Fruit fly (Drosophila melanogaster) whole organism, prepupa: ENCODE measurements around the gene Bre1.

Experiments
- Blimp-1 ChIP-seq: fragments of 200-800 bp; sonication (Bioruptor generic); optimal IDR thresholded peaks from 3 replicates; lab custom pipeline; 2017; ENCODE audit warnings: missing biosample characterization, missing genetic modification characterization, mild to moderate bottlenecking, moderate library complexity, missing genetic modification reagents
- CG10631 ChIP-seq: fragments of 200-800 bp; sonication (Bioruptor generic); optimal IDR thresholded peaks from 2 replicates; lab custom pipeline; 2016; ENCODE audit warnings: missing biosample characterization, missing genetic modification characterization
- CG10669 ChIP-seq: fragments of 200-800 bp; sonication (Bioruptor generic); optimal IDR thresholded peaks from 3 replicates; lab custom pipeline; 2018; ENCODE audit warnings: missing biosample characterization, mild to moderate bottlenecking, missing genetic modification characterization, moderate library complexity
- CG11294 ChIP-seq: fragments of 200-800 bp; sonication (Bioruptor generic); IDR thresholded peaks from 2 replicates; pipeline ENCODE4 v1.3.6; 2022; ENCODE audit warnings: missing biosample characterization, missing genetic modification characterization
- CG11762 ChIP-seq: fragments of 200-800 bp; sonication (Bioruptor generic); optimal IDR thresholded peaks from 3 replicates; lab custom pipeline; 2016; ENCODE audit warnings: missing biosample characterization, missing genetic modification characterization; ENCODE audit not compliant: insufficient read depth
- CG11902 ChIP-seq: fragments of 200-800 bp; sonication (Bioruptor generic); optimal IDR thresholded peaks from 3 replicates; lab custom pipeline; 2016; ENCODE audit warnings: missing biosample characterization, missing genetic modification characterization
- CG15336 ChIP-seq: fragments of 200-800 bp; sonication (Bioruptor generic); IDR thresholded peaks from 2 replicates; pipeline ENCODE4 v1.3.6; 2022; ENCODE audit warnings: missing biosample characterization, missing genetic modification characterization
- CG1621 ChIP-seq: fragments of 200-800 bp; sonication (Bioruptor generic); optimal IDR thresholded peaks from 3 replicates; lab custom pipeline; 2018; ENCODE audit warnings: missing biosample characterization, mild to moderate bottlenecking, missing genetic modification characterization
- CG16779 ChIP-seq: fragments of 200-800 bp; sonication (Bioruptor generic); optimal IDR thresholded peaks from 3 replicates; lab custom pipeline; 2017; ENCODE audit warnings: missing biosample characterization, mild to moderate bottlenecking, missing genetic modification characterization
- CG3032 ChIP-seq: fragments of 200-800 bp; optimal IDR thresholded peaks from 2 replicates; lab custom pipeline; 2019; ENCODE audit warnings: missing biosample characterization, mild to moderate bottlenecking, missing genetic modification characterization, moderate library complexity
- CG31627 ChIP-seq: fragments of 200-800 bp; sonication (Bioruptor generic); optimal IDR thresholded peaks from 3 replicates; lab custom pipeline; 2016; ENCODE audit warnings: missing biosample characterization, missing genetic modification characterization
- CG32006 ChIP-seq: fragments of 200-800 bp; sonication (Bioruptor generic); optimal IDR thresholded peaks from 3 replicates; lab custom pipeline; 2017; ENCODE audit warnings: missing biosample characterization, mild to moderate bottlenecking, missing genetic modification characterization
- CG34406 ChIP-seq: fragments of 200-800 bp; sonication (Bioruptor generic); optimal IDR thresholded peaks from 3 replicates; lab custom pipeline; 2016; ENCODE audit warnings: missing biosample characterization, missing genetic modification characterization
- CG4318 ChIP-seq: fragments of 200-800 bp; sonication (Bioruptor generic); optimal IDR thresholded peaks from 3 replicates; lab custom pipeline; 2017; ENCODE audit warnings: missing biosample characterization, mild to moderate bottlenecking, missing genetic modification characterization
- CG6276 ChIP-seq: fragments of 200-800 bp; sonication (Bioruptor generic); optimal IDR thresholded peaks from 2 replicates; lab custom pipeline; 2017; ENCODE audit warnings: missing biosample characterization, mild to moderate bottlenecking, missing genetic modification characterization
- CG6808 ChIP-seq: fragments of 200-800 bp; sonication (Bioruptor generic); optimal IDR thresholded peaks from 3 replicates; lab custom pipeline; 2017; ENCODE audit warnings: missing biosample characterization, missing genetic modification characterization, mild to moderate bottlenecking, moderate library complexity, missing genetic modification reagents
- CG6854 ChIP-seq: fragments of 200-800 bp; sonication (Bioruptor generic); optimal IDR thresholded peaks from 2 replicates; lab custom pipeline; 2017; ENCODE audit warnings: missing biosample characterization, mild to moderate bottlenecking, missing genetic modification characterization
- CG7368 ChIP-seq: fragments of 200-800 bp; sonication (Bioruptor generic); optimal IDR thresholded peaks from 3 replicates; lab custom pipeline; 2016; ENCODE audit warnings: missing biosample characterization, missing genetic modification characterization
- CG8119 ChIP-seq: fragments of 200-800 bp; sonication (Bioruptor generic); IDR thresholded peaks from 3 replicates; pipeline ENCODE4 v1.3.6; 2022; ENCODE audit warnings: missing biosample characterization, missing genetic modification characterization
- CG8319 ChIP-seq: fragments of 200-800 bp; sonication (Bioruptor generic); optimal IDR thresholded peaks from 3 replicates; lab custom pipeline; 2016; ENCODE audit warnings: missing biosample characterization, missing genetic modification characterization
- CG8632 ChIP-seq: fragments of 200-800 bp; sonication (Bioruptor generic); optimal IDR thresholded peaks from 3 replicates; lab custom pipeline; 2016; ENCODE audit warnings: missing biosample characterization, missing genetic modification characterization
- CG9139 ChIP-seq: fragments of 200-800 bp; sonication (Bioruptor generic); optimal IDR thresholded peaks from 3 replicates; lab custom pipeline; 2017; ENCODE audit warnings: missing biosample characterization, mild to moderate bottlenecking, missing genetic modification characterization
- Eip75B ChIP-seq: fragments of 200-800 bp; sonication (Bioruptor generic); optimal IDR thresholded peaks from 3 replicates; lab custom pipeline; 2016; ENCODE audit warnings: missing biosample characterization, missing genetic modification characterization
- Eip78C ChIP-seq: fragments of 200-800 bp; sonication (Bioruptor generic); peaks from one replicate; lab custom pipeline; 2016; ENCODE audit warnings: missing biosample characterization, missing genetic modification characterization
- Eip93F ChIP-seq: fragments of 200-800 bp; sonication (Bioruptor generic); optimal IDR thresholded peaks from 2 replicates; lab custom pipeline; 2016; ENCODE audit warnings: missing biosample characterization, mild to moderate bottlenecking, missing genetic modification characterization
- Ets96B ChIP-seq: fragments of 200-800 bp; optimal IDR thresholded peaks from 2 replicates; lab custom pipeline; 2019; ENCODE audit warnings: missing biosample characterization, mild to moderate bottlenecking, missing genetic modification characterization, moderate library complexity
- Hr39 ChIP-seq: fragments of 200-800 bp; sonication (Bioruptor generic); optimal IDR thresholded peaks from 2 replicates; lab custom pipeline; 2016; ENCODE audit warnings: missing biosample characterization, missing genetic modification characterization
- Hr4 ChIP-seq: fragments of 200-800 bp; sonication (Bioruptor generic); optimal IDR thresholded peaks from 3 replicates; lab custom pipeline; 2016; ENCODE audit warnings: missing biosample characterization, missing genetic modification characterization
- Met ChIP-seq: fragments of 200-800 bp; sonication (Bioruptor generic); optimal IDR thresholded peaks from 3 replicates; lab custom pipeline; 2016; ENCODE audit warnings: missing biosample characterization, missing genetic modification characterization
- OdsH ChIP-seq: fragments of 200-800 bp; sonication (Bioruptor generic); optimal IDR thresholded peaks from 3 replicates; lab custom pipeline; 2016; ENCODE audit warnings: missing biosample characterization, missing genetic modification characterization
- Smox ChIP-seq: fragments of 200-800 bp; sonication (Bioruptor generic); optimal IDR thresholded peaks from 3 replicates; lab custom pipeline; 2016; ENCODE audit warnings: missing biosample characterization, missing genetic modification characterization
- Sox102F ChIP-seq: fragments of 200-800 bp; sonication (Bioruptor generic); optimal IDR thresholded peaks from 2 replicates; lab custom pipeline; 2016; ENCODE audit warnings: missing biosample characterization, mild to moderate bottlenecking, missing genetic modification characterization
- Sox14 ChIP-seq: fragments of 200-800 bp; sonication (Bioruptor generic); optimal IDR thresholded peaks from 3 replicates; lab custom pipeline; 2016; ENCODE audit warnings: missing biosample characterization, missing genetic modification characterization
- Sox15 ChIP-seq: fragments of 200-800 bp; sonication (Bioruptor generic); optimal IDR thresholded peaks from 3 replicates; lab custom pipeline; 2016; ENCODE audit warnings: missing biosample characterization, missing genetic modification characterization
- acj6 ChIP-seq: fragments of 200-800 bp; sonication (Bioruptor generic); optimal IDR thresholded peaks from 3 replicates; lab custom pipeline; 2016; ENCODE audit warnings: missing biosample characterization, missing genetic modification characterization
- cyc ChIP-seq: fragments of 200-800 bp; sonication (Bioruptor generic); optimal IDR thresholded peaks from 3 replicates; lab custom pipeline; 2016; ENCODE audit warnings: missing biosample characterization, missing genetic modification characterization
- dac ChIP-seq: fragments of 200-800 bp; sonication (Bioruptor generic); optimal IDR thresholded peaks from 2 replicates; lab custom pipeline; 2017; ENCODE audit warnings: missing biosample characterization, mild to moderate bottlenecking, missing genetic modification characterization
- dsx ChIP-seq: fragments of 200-800 bp; optimal IDR thresholded peaks from 3 replicates; lab custom pipeline; 2019; ENCODE audit warnings: missing biosample characterization, mild to moderate bottlenecking, missing genetic modification characterization, moderate library complexity; ENCODE audit not compliant: poor library complexity, severe bottlenecking
- fd59A ChIP-seq: fragments of 200-800 bp; sonication (Bioruptor generic); optimal IDR thresholded peaks from 2 replicates; lab custom pipeline; 2017; ENCODE audit warnings: missing biosample characterization, mild to moderate bottlenecking, missing genetic modification characterization, missing genetic modification reagents
- fd85E ChIP-seq: fragments of 200-800 bp; sonication (Bioruptor generic); optimal IDR thresholded peaks from 3 replicates; lab custom pipeline; 2016; ENCODE audit warnings: missing biosample characterization, missing genetic modification characterization
- fkh ChIP-seq: fragments of 200-800 bp; sonication (Bioruptor generic); optimal IDR thresholded peaks from 3 replicates; lab custom pipeline; 2017; ENCODE audit warnings: missing biosample characterization, mild to moderate bottlenecking, missing genetic modification characterization, moderate library complexity
- lz ChIP-seq: fragments of 200-800 bp; sonication (Bioruptor generic); optimal IDR thresholded peaks from 3 replicates; lab custom pipeline; 2016; ENCODE audit warnings: missing biosample characterization, missing genetic modification characterization
- net ChIP-seq: fragments of 200-800 bp; sonication (Bioruptor generic); optimal IDR thresholded peaks from 3 replicates; lab custom pipeline; 2016; ENCODE audit warnings: missing biosample characterization, missing genetic modification characterization
- pdm3 ChIP-seq: fragments of 200-800 bp; sonication (Bioruptor generic); optimal IDR thresholded peaks from 3 replicates; lab custom pipeline; 2016; ENCODE audit warnings: missing biosample characterization, missing genetic modification characterization
- salr ChIP-seq, 2 experiments: fragments of 200-800 bp; sonication (Bioruptor generic); optimal IDR thresholded peaks; 3 replicates each; lab custom pipeline; 2016 to 2018; ENCODE audit warnings: missing biosample characterization in 2 of 2, missing genetic modification characterization in 2 of 2, mild to moderate bottlenecking in 1 of 2
- spab ChIP-seq: fragments of 200-800 bp; sonication (Bioruptor generic); optimal IDR thresholded peaks from 2 replicates; lab custom pipeline; 2017; ENCODE audit warnings: missing biosample characterization, mild to moderate bottlenecking, missing genetic modification characterization, missing genetic modification reagents
- ss ChIP-seq, 2 experiments: fragments of 200-800 bp; sonication (Bioruptor generic); optimal IDR thresholded peaks; 2 replicates in 1 of 2; 3 replicates in 1 of 2; lab custom pipeline; 2017 to 2018; ENCODE audit warnings: mild to moderate bottlenecking in 2 of 2, missing biosample characterization in 2 of 2, missing genetic modification characterization in 2 of 2, moderate library complexity in 1 of 2
- vri ChIP-seq: fragments of 200-800 bp; sonication (Bioruptor generic); optimal IDR thresholded peaks from 3 replicates; lab custom pipeline; 2016; ENCODE audit warnings: missing biosample characterization, mild to moderate bottlenecking, missing genetic modification characterization

Gene Bre1

DNA sequence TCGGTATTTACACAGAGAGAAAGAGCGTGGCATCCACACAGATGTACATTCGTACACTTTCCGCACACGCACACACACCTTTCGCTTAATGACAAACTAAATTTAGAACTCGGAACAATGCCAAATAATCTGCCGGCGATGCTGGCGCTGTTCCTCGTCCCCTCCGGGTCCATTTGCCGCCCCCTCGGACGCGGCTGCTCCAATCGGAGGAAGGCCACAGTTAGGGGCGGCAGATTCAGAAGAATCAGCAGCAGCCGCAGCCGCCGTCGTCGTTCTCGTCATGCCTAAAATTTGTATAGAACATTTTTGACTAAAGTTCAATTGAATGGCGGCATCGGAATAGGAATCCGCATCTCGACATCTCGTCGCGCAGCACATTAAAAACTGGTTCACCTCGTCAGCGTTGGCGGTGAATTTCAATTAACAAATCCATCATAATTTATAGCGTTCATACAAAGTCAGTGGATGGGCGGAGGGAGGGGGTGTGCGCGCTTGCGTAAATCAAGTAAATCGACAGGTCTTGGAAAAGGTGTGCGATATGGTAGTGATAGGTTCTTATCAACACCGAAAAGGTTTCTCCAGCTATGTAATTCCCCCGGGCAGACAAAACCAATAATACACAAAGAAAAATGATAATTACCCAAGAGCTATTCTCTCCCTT, 14.7 kb upstream of the Bre1 start:
- TF ChIP-seq vri (GFP tag; lab: Kevin White, UChicago) = peak; percentile 29
- TF ChIP-seq CG7368 (GFP tag; lab: Kevin White, UChicago) = no peak

DNA sequence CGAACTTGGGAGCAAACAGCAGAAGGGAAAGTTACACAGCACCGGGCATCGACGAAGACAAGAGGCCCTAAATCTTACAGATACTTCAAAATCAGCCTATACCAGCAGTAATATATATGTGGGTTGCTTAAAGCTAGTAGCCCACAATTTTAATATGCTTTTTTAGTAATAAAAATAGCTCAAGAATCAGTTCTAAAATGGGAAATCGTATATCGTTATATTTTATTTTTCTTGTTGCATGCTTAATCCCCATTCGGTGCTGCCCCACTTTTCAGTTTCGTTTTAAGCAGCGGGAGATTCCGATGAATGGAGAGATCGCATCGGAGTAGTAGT, 14.1 kb upstream of the Bre1 start:
- TF ChIP-seq CG34406 (GFP tag; lab: Kevin White, UChicago) (peak; percentile 73), net (peak; percentile 71), CG6276 (peak; percentile 71), lz (GFP tag; lab: Kevin White, UChicago) (peak; percentile 74), spab (GFP tag; lab: Kevin White, UChicago) (peak; percentile 80), cyc (GFP tag; lab: Kevin White, UChicago) (peak; percentile 67), Met (GFP tag; lab: Kevin White, UChicago) (no peak), Eip93F (GFP tag; lab: Kevin White, UChicago) (no peak), dsx (peak; percentile 75), CG10669 (peak; percentile 85), CG9139 (GFP tag; lab: Kevin White, UChicago) (peak; percentile 63), Ets96B (peak; percentile 83), Sox15 (GFP tag; lab: Kevin White, UChicago) (peak; percentile 83), CG11902 (GFP tag; lab: Kevin White, UChicago) (peak; percentile 66), CG6854 (GFP tag; lab: Kevin White, UChicago) (no peak), Hr4 (GFP tag; lab: Kevin White, UChicago) (peak; percentile 89), acj6 (peak; percentile 87), fkh (GFP tag; lab: Kevin White, UChicago) (no peak), Eip75B (GFP tag; lab: Kevin White, UChicago) (peak; percentile 89), Sox102F (GFP tag; lab: Kevin White, UChicago) (peak; percentile 49), CG15336 (GFP tag; lab: Robert Waterston, UW) (peak; percentile 82), CG11294 (GFP tag; lab: Robert Waterston, UW) (peak; percentile 64; the same call in 1 of the 2 replicates), Sox14 (GFP tag; lab: Kevin White, UChicago) (peak; percentile 74), Eip78C (GFP tag; lab: Kevin White, UChicago) (peak; percentile 97), dac (GFP tag; lab: Kevin White, UChicago) (peak; percentile 72), CG11762 (GFP tag; lab: Kevin White, UChicago) (peak; percentile 80), Hr39 (GFP tag; lab: Kevin White, UChicago) (peak; percentile 67), CG3032 (tag; lab: Kevin White, UChicago) (peak; percentile 84), OdsH (GFP tag; lab: Kevin White, UChicago) (peak; percentile 86), ss (GFP tag; optimal IDR thresholded peaks at IDR 0.05; lab: Kevin White, UChicago) (peak; percentile 71 to 84), Smox (GFP tag; lab: Kevin White, UChicago) (no peak), CG1621 (tag; lab: Kevin White, UChicago) (peak; percentile 70), Blimp-1 (GFP tag; lab: Kevin White, UChicago) (peak; percentile 35), CG8632 (GFP tag; lab: Kevin White, UChicago) (peak; percentile 66), CG7368 (GFP tag; lab: Kevin White, UChicago) (peak; percentile 67), CG32006 (GFP tag; lab: Kevin White, UChicago) (peak; percentile 94), CG16779 (tag; lab: Kevin White, UChicago) (peak; percentile 56), CG31627 (GFP tag; lab: Kevin White, UChicago) (peak; percentile 61), CG4318 (GFP tag; lab: Kevin White, UChicago) (peak; percentile 77), CG8319 (peak; percentile 73), CG6808 (GFP tag; lab: Kevin White, UChicago) (peak; percentile 86), CG10631 (GFP tag; lab: Kevin White, UChicago) (peak; percentile 83), vri (GFP tag; lab: Kevin White, UChicago) (no peak), CG8119 (peak; percentile 80), fd59A (GFP tag; lab: Kevin White, UChicago) (peak; percentile 82), pdm3 (GFP tag; lab: Kevin White, UChicago) (peak; percentile 83), fd85E (peak; percentile 58), salr (GFP tag; optimal IDR thresholded peaks at IDR 0.05; lab: Kevin White, UChicago) (peak; percentile 57 to 81)
